Worm (Caenorhabditis elegans) whole organism, L4 larva: Measurements from ENCODE around the gene srx-93.

Experiments
- Y48G9A.11 ChIP-seq: fragments of 200-800 bp; sonication (Bioruptor generic); IDR thresholded peaks from 2 replicates; pipeline ENCODE4 v1.3.6; 2022; ENCODE audit warnings: missing genetic modification reagents, missing genetic modification characterization, missing compliant biosample characterization
- Y5F2A.4 ChIP-seq: fragments of 200-800 bp; sonication (Bioruptor generic); optimal IDR thresholded peaks from 2 replicates; lab custom pipeline; 2018; ENCODE audit warnings: mild to moderate bottlenecking, missing genetic modification characterization, missing compliant biosample characterization
- dmd-9 ChIP-seq: fragments of 200-800 bp; sonication (Bioruptor generic); IDR thresholded peaks from 2 replicates; pipeline ENCODE4 v1.3.6; 2022; ENCODE audit warnings: missing genetic modification reagents, missing genetic modification characterization, missing compliant biosample characterization
- lsy-2 ChIP-seq, 2 experiments: fragments of 150-350 bp in 1 of 2; sonication (generic microtip) in 1 of 2; optimal IDR thresholded peaks; 2 replicates each; lab custom pipeline; 2014 to 2017; ENCODE audit warnings: missing biosample characterization in 2 of 2, missing genetic modification characterization in 2 of 2
- mes-2 ChIP-seq: sonication (generic microtip); optimal IDR thresholded peaks from 2 replicates; lab custom pipeline; 2016; ENCODE audit warnings: missing genotype, mild to moderate bottlenecking, missing genetic modification characterization, missing compliant biosample characterization; ENCODE audit not compliant: poor library complexity, severe bottlenecking
- nhr-76 ChIP-seq: fragments of 150-350 bp; optimal IDR thresholded peaks from 2 replicates; lab custom pipeline; 2014; ENCODE audit warnings: missing biosample characterization, missing genetic modification characterization
- snpc-4 ChIP-seq: fragments of 150-350 bp; optimal IDR thresholded peaks from 2 replicates; lab custom pipeline; 2014; ENCODE audit warnings: missing biosample characterization, missing genetic modification characterization
- spr-3 ChIP-seq: fragments of 200-800 bp; sonication (Bioruptor generic); optimal IDR thresholded peaks from 2 replicates; lab custom pipeline; 2018; ENCODE audit warnings: mild to moderate bottlenecking, missing genetic modification characterization, missing compliant biosample characterization

ce11 chrV:3605325-3605724 lies 15.2 kb downstream of the srx-93 start, which contains the start of gene T22F3.8:
- TF ChIP-seq Y5F2A.4 (GFP tag; lab: Kevin White, UChicago): no peak
- TF ChIP-seq nhr-76 (tag; lab: Kevin White, UChicago): no peak
- no peak for TF ChIP-seq dmd-9 (GFP tag; lab: Robert Waterston, UW)
- no peak for TF ChIP-seq lsy-2 (tag; optimal IDR thresholded peaks at IDR 0.05; lab: Kevin White, UChicago)
- no peak for TF ChIP-seq snpc-4 (tag; lab: Kevin White, UChicago)
- no peak for TF ChIP-seq Y48G9A.11 (GFP tag; lab: Robert Waterston, UW)
- no peak for TF ChIP-seq mes-2 (tag; lab: Kevin White, UChicago)
- no peak for TF ChIP-seq spr-3 (GFP tag; lab: Kevin White, UChicago)
